Worm (Caenorhabditis elegans) whole organism, L1 larva: ENCODE results near the gene psmd-9.

ENCODE experiments used
- C04F5.9 ChIP-seq: sonication (generic microtip); optimal IDR thresholded peaks from 2 replicates; lab custom pipeline; 2016; ENCODE audit warnings: missing genetic modification characterization, missing compliant biosample characterization
- C16A3.4 ChIP-seq: fragments of 150-350 bp; optimal IDR thresholded peaks from 2 replicates; lab custom pipeline; 2014; ENCODE audit warnings: missing biosample characterization, missing genetic modification characterization
- C34B4.2 ChIP-seq: sonication (generic microtip); optimal IDR thresholded peaks from 2 replicates; lab custom pipeline; 2017; ENCODE audit warnings: mild to moderate bottlenecking, missing genetic modification characterization, missing compliant biosample characterization
- F16B12.6 ChIP-seq: fragments of 150-350 bp; optimal IDR thresholded peaks from 2 replicates; lab custom pipeline; 2014; ENCODE audit warnings: missing biosample characterization, missing genetic modification characterization
- Y116A8C.19 ChIP-seq: sonication (generic microtip); optimal IDR thresholded peaks from 2 replicates; lab custom pipeline; 2016; ENCODE audit warnings: missing compliant biosample characterization, missing genetic modification characterization, borderline replicate concordance
- aha-1 ChIP-seq: fragments of 150-350 bp; optimal IDR thresholded peaks from 2 replicates; lab custom pipeline; 2014; ENCODE audit warnings: missing biosample characterization, missing genetic modification characterization
- ama-1 ChIP-seq: fragments of 150-350 bp; optimal IDR thresholded peaks from 2 replicates; lab custom pipeline; 2014
- blmp-1 ChIP-seq: fragments of 150-350 bp; optimal IDR thresholded peaks from 2 replicates; lab custom pipeline; 2014; ENCODE audit warnings: missing biosample characterization, missing genetic modification characterization
- ceh-82 ChIP-seq, 3 experiments: fragments of 150-350 bp in 1 of 3; sonication (generic microtip) in 2 of 3; optimal IDR thresholded peaks; 2 replicates each; lab custom pipeline; 2014 to 2017; ENCODE audit warnings: missing biosample characterization in 3 of 3, missing genetic modification characterization in 3 of 3
- ceh-88 ChIP-seq: fragments of 200-800 bp; sonication (Bioruptor generic); IDR thresholded peaks from 2 replicates; pipeline ENCODE4 v1.3.6; 2022; ENCODE audit warnings: missing genetic modification characterization, missing compliant biosample characterization
- dpl-1 ChIP-seq, 3 experiments: fragments of 150-350 bp in 2 of 3; sonication (generic microtip) in 1 of 3; optimal IDR thresholded peaks; 2 replicates each; lab custom pipeline; 2014 to 2017; ENCODE audit warnings: missing biosample characterization in 3 of 3, missing genetic modification characterization in 3 of 3, missing genetic modification reagents in 3 of 3
- dsc-1 ChIP-seq: sonication (generic microtip); optimal IDR thresholded peaks from 2 replicates; lab custom pipeline; 2016; ENCODE audit warnings: mild to moderate bottlenecking, missing genetic modification characterization, missing compliant biosample characterization
- efl-1 ChIP-seq, 4 experiments: fragments of 150-350 bp; optimal IDR thresholded peaks in 3 of 4; peaks in 1 of 4; 1 replicate in 1 of 4; 2 replicates in 3 of 4; lab custom pipeline; 2014; ENCODE audit warnings: missing biosample characterization in 2 of 4, missing genetic modification characterization in 2 of 4, missing genetic modification reagents in 2 of 4
- efl-3 ChIP-seq: fragments of 200-800 bp; sonication (Bioruptor generic); optimal IDR thresholded peaks from 2 replicates; lab custom pipeline; 2018; ENCODE audit warnings: mild to moderate bottlenecking, missing genetic modification characterization, missing compliant biosample characterization
- egl-27 ChIP-seq, 2 experiments: fragments of 150-350 bp in 1 of 2; sonication (generic microtip); optimal IDR thresholded peaks; 3 replicates each; lab custom pipeline; 2017 to 2018; ENCODE audit warnings: missing biosample characterization in 2 of 2, missing genetic modification characterization in 2 of 2, missing genetic modification reagents in 2 of 2
- ets-5 ChIP-seq: fragments of 200-800 bp; sonication (Bioruptor generic); IDR thresholded peaks from 2 replicates; pipeline ENCODE4 v1.3.6; 2022; ENCODE audit warnings: missing genetic modification characterization, missing compliant biosample characterization
- fkh-10 ChIP-seq: sonication (generic microtip); optimal IDR thresholded peaks from 2 replicates; lab custom pipeline; 2017; ENCODE audit warnings: missing biosample characterization, missing genetic modification reagents, missing genetic modification characterization
- grh-1 ChIP-seq: fragments of 200-800 bp; sonication (Bioruptor generic); IDR thresholded peaks from 2 replicates; pipeline ENCODE4 v1.3.6; 2022; ENCODE audit warnings: missing genetic modification reagents, missing genetic modification characterization, missing compliant biosample characterization
- hlh-17 ChIP-seq: fragments of 200-800 bp; sonication (Bioruptor generic); optimal IDR thresholded peaks from 2 replicates; lab custom pipeline; 2018; ENCODE audit warnings: missing genetic modification characterization, mild to moderate bottlenecking, missing compliant biosample characterization, moderate library complexity, borderline replicate concordance
- jun-1 ChIP-seq: fragments of 150-350 bp; optimal IDR thresholded peaks from 2 replicates; lab custom pipeline; 2014; ENCODE audit warnings: missing biosample characterization, missing genetic modification reagents, missing genetic modification characterization
- lin-13 ChIP-seq: fragments of 150-350 bp; optimal IDR thresholded peaks from 2 replicates; lab custom pipeline; 2014; ENCODE audit warnings: missing biosample characterization, missing genetic modification reagents, missing genetic modification characterization
- lin-14 ChIP-seq: fragments of 200-800 bp; sonication (Bioruptor generic); optimal IDR thresholded peaks from 2 replicates; lab custom pipeline; 2018; ENCODE audit warnings: mild to moderate bottlenecking, missing genetic modification characterization, moderate library complexity, missing compliant biosample characterization
- lin-15B ChIP-seq: fragments of 150-350 bp; sonication (generic microtip); optimal IDR thresholded peaks from 3 replicates; lab custom pipeline; 2014; ENCODE audit warnings: missing biosample characterization, missing genetic modification characterization
- lir-3 ChIP-seq: sonication (generic microtip); optimal IDR thresholded peaks from 2 replicates; lab custom pipeline; 2016; ENCODE audit warnings: mild to moderate bottlenecking, missing genetic modification characterization, moderate library complexity, missing compliant biosample characterization; ENCODE audit not compliant: poor library complexity
- lsy-2 ChIP-seq, 2 experiments: fragments of 150-350 bp; optimal IDR thresholded peaks; 2 replicates each; lab custom pipeline; 2014; ENCODE audit warnings: missing biosample characterization in 2 of 2, missing genetic modification characterization in 2 of 2
- mdl-1 ChIP-seq, 2 experiments: fragments of 150-350 bp; optimal IDR thresholded peaks; 2 replicates each; lab custom pipeline; 2014 to 2017; ENCODE audit warnings: missing biosample characterization in 2 of 2, missing genetic modification characterization in 2 of 2, inconsistent platforms in 1 of 2
- mep-1 ChIP-seq: fragments of 150-350 bp; optimal IDR thresholded peaks from 2 replicates; lab custom pipeline; 2014; ENCODE audit warnings: missing biosample characterization, missing genetic modification characterization
- nhr-19 ChIP-seq: fragments of 200-800 bp; sonication (Bioruptor generic); conservative IDR thresholded peaks from 2 replicates; pipeline ENCODE4 v1.3.6; 2022; ENCODE audit warnings: missing genetic modification characterization, missing compliant biosample characterization
- nhr-20 ChIP-seq: sonication (generic microtip); optimal IDR thresholded peaks from 2 replicates; lab custom pipeline; 2016; ENCODE audit warnings: mild to moderate bottlenecking, missing genetic modification characterization, missing compliant biosample characterization
- nhr-47 ChIP-seq: sonication (generic microtip); optimal IDR thresholded peaks from 2 replicates; lab custom pipeline; 2016; ENCODE audit warnings: mild to moderate bottlenecking, missing genetic modification characterization, moderate library complexity, missing compliant biosample characterization
- nhr-71 ChIP-seq: sonication (generic microtip); optimal IDR thresholded peaks from 2 replicates; lab custom pipeline; 2016; ENCODE audit warnings: mild to moderate bottlenecking, missing genetic modification characterization, moderate library complexity, missing compliant biosample characterization
- nhr-76 ChIP-seq: sonication (generic microtip); optimal IDR thresholded peaks from 2 replicates; lab custom pipeline; 2017; ENCODE audit warnings: missing biosample characterization, missing genetic modification characterization
- nhr-77 ChIP-seq: fragments of 150-350 bp; optimal IDR thresholded peaks from 2 replicates; lab custom pipeline; 2014; ENCODE audit warnings: missing biosample characterization, missing genetic modification characterization
- nhr-84 ChIP-seq: sonication (generic microtip); optimal IDR thresholded peaks from 2 replicates; lab custom pipeline; 2017; ENCODE audit warnings: missing biosample characterization, missing genetic modification characterization
- nhr-90 ChIP-seq: sonication (generic microtip); optimal IDR thresholded peaks from 2 replicates; lab custom pipeline; 2016; ENCODE audit warnings: mild to moderate bottlenecking, missing genetic modification characterization, missing compliant biosample characterization; ENCODE audit not compliant: poor library complexity
- pag-3 ChIP-seq: sonication (generic microtip); optimal IDR thresholded peaks from 2 replicates; lab custom pipeline; 2017; ENCODE audit warnings: missing genetic modification characterization, mild to moderate bottlenecking, missing compliant biosample characterization, antibody characterized with exemption, borderline replicate concordance; ENCODE audit not compliant: insufficient read depth
- pqm-1 ChIP-seq: sonication (generic microtip); optimal IDR thresholded peaks from 3 replicates; lab custom pipeline; 2017; ENCODE audit warnings: missing biosample characterization, missing genetic modification characterization
- rnt-1 ChIP-seq: sonication (generic microtip); optimal IDR thresholded peaks from 2 replicates; lab custom pipeline; 2016; ENCODE audit warnings: mild to moderate bottlenecking, missing genetic modification characterization, moderate library complexity, missing compliant biosample characterization
- skn-1 ChIP-seq: fragments of 150-350 bp; optimal IDR thresholded peaks from 2 replicates; lab custom pipeline; 2014; ENCODE audit warnings: missing biosample characterization, missing genetic modification characterization
- snpc-4 ChIP-seq: fragments of 150-350 bp; optimal IDR thresholded peaks from 2 replicates; lab custom pipeline; 2014; ENCODE audit warnings: missing biosample characterization, missing genetic modification characterization
- snu-23 ChIP-seq: sonication (generic microtip); optimal IDR thresholded peaks from 2 replicates; lab custom pipeline; 2016; ENCODE audit warnings: missing genetic modification characterization, missing compliant biosample characterization
- sup-37 ChIP-seq: fragments of 200-800 bp; sonication (Bioruptor generic); optimal IDR thresholded peaks from 2 replicates; lab custom pipeline; 2018; ENCODE audit warnings: mild to moderate bottlenecking, missing genetic modification characterization, missing compliant biosample characterization
- swsn-7 ChIP-seq: sonication (generic microtip); optimal IDR thresholded peaks from 2 replicates; lab custom pipeline; 2016; ENCODE audit warnings: missing genetic modification characterization, missing compliant biosample characterization
- tbx-2 ChIP-seq: sonication (generic microtip); optimal IDR thresholded peaks from 2 replicates; lab custom pipeline; 2016; ENCODE audit warnings: missing genetic modification characterization, missing compliant biosample characterization
- unc-86 ChIP-seq: sonication (generic microtip); optimal IDR thresholded peaks from 2 replicates; lab custom pipeline; 2016; ENCODE audit warnings: missing genetic modification characterization, missing compliant biosample characterization
- unc-98 ChIP-seq: fragments of 200-800 bp; sonication (Bioruptor generic); IDR thresholded peaks from 2 replicates; pipeline ENCODE4 v1.3.6; 2022; ENCODE audit warnings: missing genetic modification characterization, missing compliant biosample characterization
- xbp-1 ChIP-seq: sonication (generic microtip); optimal IDR thresholded peaks from 2 replicates; lab custom pipeline; 2016; ENCODE audit warnings: missing genetic modification characterization, missing compliant biosample characterization
- ztf-11 ChIP-seq, 2 experiments: sonication (generic microtip); optimal IDR thresholded peaks; 2 replicates each; lab custom pipeline; 2016 to 2017; ENCODE audit warnings: missing genetic modification characterization in 2 of 2, missing biosample characterization in 1 of 2, missing compliant biosample characterization in 1 of 2
- ztf-4 ChIP-seq: fragments of 150-350 bp; optimal IDR thresholded peaks from 2 replicates; lab custom pipeline; 2014; ENCODE audit warnings: missing biosample characterization, missing genetic modification characterization

psmd-9 gene

DNA sequence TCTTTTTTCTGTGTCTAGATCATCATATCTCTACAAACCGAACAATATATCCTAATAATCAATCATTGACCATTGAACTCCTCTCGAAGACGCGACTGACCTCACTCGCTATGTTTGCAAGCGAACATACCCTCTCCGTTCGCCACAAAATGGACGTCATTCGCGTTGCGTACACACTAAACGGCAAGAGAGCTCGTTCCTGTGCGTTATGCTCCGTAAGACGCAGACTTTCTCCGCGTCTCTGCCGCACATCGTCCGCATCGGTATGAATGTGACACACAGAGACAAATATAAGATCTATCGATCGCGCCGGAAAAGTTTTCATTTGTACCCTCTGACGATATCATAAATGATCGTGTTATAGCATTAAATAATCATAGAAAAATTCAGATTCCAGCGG is 24.2 kb downstream of the psmd-9 start:
- TF ChIP-seq jun-1 (tag; lab: Kevin White, UChicago), result no peak
- no peak for TF ChIP-seq pqm-1 (tag; lab: Kevin White, UChicago)
- no peak for TF ChIP-seq lin-15B (tag; lab: Kevin White, UChicago)
- TF ChIP-seq aha-1 (tag; lab: Kevin White, UChicago), result no peak
- TF ChIP-seq ets-5 (GFP tag; lab: Robert Waterston, UW), result no peak
- no peak for TF ChIP-seq egl-27 (tag; optimal IDR thresholded peaks at IDR 0.05; lab: Kevin White, UChicago)
- TF ChIP-seq Y116A8C.19 (tag; lab: Kevin White, UChicago), result no peak
- no peak for TF ChIP-seq nhr-77 (tag; lab: Kevin White, UChicago)
- no peak for TF ChIP-seq swsn-7 (tag; lab: Kevin White, UChicago)
- TF ChIP-seq ztf-11 (tag; optimal IDR thresholded peaks at IDR 0.05; lab: Kevin White, UChicago), result no peak
- TF ChIP-seq fkh-10, result no peak
- no peak for TF ChIP-seq ztf-4
- TF ChIP-seq nhr-84 (tag; lab: Kevin White, UChicago), result no peak
- no peak for TF ChIP-seq ceh-88 (GFP tag; lab: Robert Waterston, UW)
- TF ChIP-seq dpl-1 (GFP tag; optimal IDR thresholded peaks at IDR 0.05; lab: Kevin White, UChicago), result no peak

DNA sequence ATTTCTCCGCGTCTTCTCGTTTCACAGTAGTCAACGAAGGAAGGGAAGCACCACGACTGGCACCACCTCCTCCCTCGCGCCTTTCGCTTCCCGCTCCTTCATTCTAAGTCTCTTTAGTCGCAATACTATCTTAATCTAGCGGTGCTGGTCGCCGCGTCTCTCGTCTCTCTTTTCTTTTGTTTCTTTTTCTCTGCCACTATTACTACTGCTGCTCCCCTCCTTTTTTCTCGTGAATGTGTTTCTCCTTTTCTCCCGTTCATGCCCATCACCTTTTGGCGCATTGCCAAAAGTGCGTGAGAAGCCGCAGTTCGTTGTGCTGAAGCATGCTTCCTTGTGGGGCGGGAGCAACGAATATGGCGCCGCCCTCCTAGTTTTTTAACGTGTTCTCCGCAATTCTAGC is 24.6 kb downstream of the psmd-9 start:
- TF ChIP-seq nhr-90 (tag; lab: Kevin White, UChicago) (peak; percentile 50), efl-1 (optimal IDR thresholded peaks at IDR 0.05; lab: Kevin White, UChicago) (peak; percentile 59 to 74), efl-1 (GFP tag; optimal IDR thresholded peaks at IDR 0.05 in 1 of 2; lab: Kevin White, UChicago) (peak; percentile 39 to 93), snpc-4 (tag; lab: Kevin White, UChicago) (no peak), blmp-1 (tag; lab: Kevin White, UChicago) (peak; percentile 96), hlh-17 (GFP tag; lab: Kevin White, UChicago) (no peak), rnt-1 (tag; lab: Kevin White, UChicago) (peak; percentile 55), tbx-2 (tag; lab: Kevin White, UChicago) (peak; percentile 50), sup-37 (GFP tag; lab: Kevin White, UChicago) (no peak), nhr-84 (tag; lab: Kevin White, UChicago) (no peak), skn-1 (tag; lab: Kevin White, UChicago) (peak; percentile 76), swsn-7 (tag; lab: Kevin White, UChicago) (peak; percentile 67), nhr-76 (no peak), ceh-82 (tag; optimal IDR thresholded peaks at IDR 0.05; lab: Kevin White, UChicago) (peak in 2 of 3 experiments; percentile 38 to 72), C34B4.2 (tag; lab: Kevin White, UChicago) (no peak), nhr-71 (peak; percentile 67), egl-27 (tag; optimal IDR thresholded peaks at IDR 0.05; lab: Kevin White, UChicago) (peak in 1 of 2 experiments; percentile 36), mdl-1 (tag; optimal IDR thresholded peaks at IDR 0.05; lab: Kevin White, UChicago) (peak in 1 of 2 experiments; percentile 67), lsy-2 (tag; optimal IDR thresholded peaks at IDR 0.05; lab: Kevin White, UChicago) (peak; percentile 26 to 77), snu-23 (peak; percentile 77), nhr-77 (tag; lab: Kevin White, UChicago) (peak; percentile 56), pag-3 (tag; lab: Kevin White, UChicago) (no peak), mep-1 (tag; lab: Kevin White, UChicago) (peak; percentile 84), grh-1 (no peak), C04F5.9 (tag; lab: Kevin White, UChicago) (peak; percentile 13), nhr-47 (tag; lab: Kevin White, UChicago) (peak; percentile 56), lin-14 (GFP tag; lab: Kevin White, UChicago) (peak; percentile 93), unc-98 (GFP tag; lab: Robert Waterston, UW) (no peak), xbp-1 (peak; percentile 40), jun-1 (tag; lab: Kevin White, UChicago) (peak; percentile 67), lir-3 (tag; lab: Kevin White, UChicago) (no peak), C16A3.4 (tag; lab: Kevin White, UChicago) (peak; percentile 1), Y116A8C.19 (tag; lab: Kevin White, UChicago) (no peak), unc-86 (peak; percentile 39), ztf-11 (tag; optimal IDR thresholded peaks at IDR 0.05; lab: Kevin White, UChicago) (no peak), ama-1 (peak; percentile 21), dsc-1 (tag; lab: Kevin White, UChicago) (no peak), F16B12.6 (no peak), nhr-19 (GFP tag; lab: Robert Waterston, UW) (peak; percentile 43), dpl-1 (GFP tag; optimal IDR thresholded peaks at IDR 0.05; lab: Kevin White, UChicago) (peak; percentile 29 to 51 (median 32)), efl-3 (GFP tag; lab: Kevin White, UChicago) (no peak), lin-13 (GFP tag; lab: Kevin White, UChicago) (peak; percentile 63), nhr-20 (tag; lab: Kevin White, UChicago) (peak; percentile 59)
